Worm (Caenorhabditis elegans) whole organism, L4 larva: ENCODE measurements around the gene taco-1.

Source experiments
- F37D6.2 ChIP-seq: sonication (generic microtip); optimal IDR thresholded peaks from 2 replicates; lab custom pipeline; 2016; ENCODE audit warnings: mild to moderate bottlenecking, missing genetic modification characterization, missing compliant biosample characterization
- ama-1 ChIP-seq: fragments of 150-350 bp; optimal IDR thresholded peaks from 2 replicates; lab custom pipeline; 2014; ENCODE audit warnings: inconsistent platforms, mixed read lengths
- attf-4 ChIP-seq: sonication (generic microtip); optimal IDR thresholded peaks from 3 replicates; lab custom pipeline; 2017; ENCODE audit warnings: missing biosample characterization, missing genetic modification characterization
- ceh-44 ChIP-seq: fragments of 200-800 bp; sonication (Bioruptor generic); IDR thresholded peaks from 2 replicates; pipeline ENCODE4 v1.3.6; 2022; ENCODE audit warnings: missing genetic modification reagents, missing genetic modification characterization, missing compliant biosample characterization
- cey-2 ChIP-seq: sonication (generic microtip); optimal IDR thresholded peaks from 3 replicates; lab custom pipeline; 2017; ENCODE audit warnings: missing genetic modification characterization, mild to moderate bottlenecking, missing compliant biosample characterization, antibody characterized with exemption, borderline replicate concordance; ENCODE audit not compliant: insufficient read depth
- dpl-1 ChIP-seq: fragments of 150-350 bp; optimal IDR thresholded peaks from 2 replicates; lab custom pipeline; 2014; ENCODE audit warnings: missing biosample characterization, missing genetic modification reagents, missing genetic modification characterization
- mdl-1 ChIP-seq, 2 experiments: fragments of 150-350 bp in 1 of 2; sonication (generic microtip) in 1 of 2; optimal IDR thresholded peaks; 2 replicates each; lab custom pipeline; 2014 to 2017; ENCODE audit warnings: missing biosample characterization in 2 of 2, missing genetic modification characterization in 2 of 2
- mxl-2 ChIP-seq: fragments of 200-800 bp; sonication (Bioruptor generic); conservative IDR thresholded peaks from 2 replicates; pipeline ENCODE4 v1.3.6; 2022; ENCODE audit warnings: missing genetic modification reagents, missing genetic modification characterization, missing compliant biosample characterization
- pha-4 ChIP-seq, 2 experiments: fragments of 150-350 bp in 1 of 2; fragments of 200-800 bp in 1 of 2; sonication (Bioruptor generic) in 1 of 2; IDR thresholded peaks in 1 of 2; optimal IDR thresholded peaks in 1 of 2; 2 replicates each; pipeline versions ENCODE4 v1.3.6 to Lab custom; 2014 to 2022; ENCODE audit warnings: missing genetic modification characterization in 2 of 2, missing genetic modification reagents in 2 of 2, missing biosample characterization in 1 of 2, missing compliant biosample characterization in 1 of 2
- pqm-1 ChIP-seq: sonication (generic microtip); optimal IDR thresholded peaks from 2 replicates; lab custom pipeline; 2017; ENCODE audit warnings: missing biosample characterization, missing genetic modification characterization

DNA sequence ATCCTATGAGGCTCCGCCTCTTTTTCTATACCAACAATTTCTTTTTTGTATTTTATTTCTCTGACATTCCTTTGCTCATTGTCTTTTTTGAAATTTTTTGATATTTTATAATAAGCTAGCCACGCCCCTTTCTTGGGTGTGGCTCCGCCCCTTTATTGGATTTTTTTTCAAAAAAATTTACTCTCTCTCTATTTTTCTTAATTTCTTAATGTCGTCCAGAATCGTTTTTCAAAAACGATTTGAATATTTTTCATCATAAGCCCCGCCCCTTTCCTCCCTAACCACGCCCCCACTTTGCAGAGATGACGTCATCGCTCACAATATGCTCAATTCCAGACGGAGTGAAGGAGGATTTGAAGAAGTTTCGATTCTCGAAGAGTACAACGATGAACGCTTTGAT is 31.2 kb downstream of the taco-1 start, which contains the start of gene Y50D7A.10:
- TF ChIP-seq F37D6.2 (tag; lab: Kevin White, UChicago) (no peak), mdl-1 (tag; optimal IDR thresholded peaks at IDR 0.05; lab: Kevin White, UChicago) (no peak), dpl-1 (GFP tag; lab: Kevin White, UChicago) (no peak), cey-2 (no peak), ceh-44 (no peak), pha-4 (GFP tag; IDR thresholded peaks at IDR 0.05; lab: Robert Waterston, UW) (no peak), pha-4 (tag; optimal IDR thresholded peaks at IDR 0.05; lab: Kevin White, UChicago) (no peak), pqm-1 (tag; lab: Kevin White, UChicago) (no peak), ama-1 (lab: Kevin White, UChicago) (no peak), mxl-2 (GFP tag; lab: Robert Waterston, UW) (no peak), attf-4 (tag; lab: Kevin White, UChicago) (no peak)
